Worm (Caenorhabditis elegans): ENCODE data around the gene ZK1320.7.
A peak's percentile ranks its signal among the peaks of the same experiment; 100 is the strongest.

ZK1320.7 gene

ce11 chrII:9695942-9696341 lies 24.5 kb downstream of the ZK1320.7 start:
- TF ChIP-seq lin-29 (GFP tag; IDR thresholded peaks at IDR 0.05): no peak
- TF ChIP-seq unc-62 (GFP tag; optimal IDR thresholded peaks at IDR 0.05 in 1 of 2): peak in 1 of 2 experiments; percentile 95
- no peak for TF ChIP-seq unc-62 (tag; optimal IDR thresholded peaks at IDR 0.05)
- TF ChIP-seq madf-9 (GFP tag; conservative IDR thresholded peaks at IDR 0.05): no peak
- TF ChIP-seq mes-2 (tag; optimal IDR thresholded peaks at IDR 0.05; ENCODE audit: poor library complexity, severe bottlenecking): no peak
- TF ChIP-seq ZK337.2 (GFP tag; IDR thresholded peaks at IDR 0.05): no peak
- TF ChIP-seq F49E8.2 (tag; optimal IDR thresholded peaks at IDR 0.05; ENCODE audit: borderline replicate concordance): no peak
- TF ChIP-seq zfp-2 (tag; optimal IDR thresholded peaks at IDR 0.05): no peak
- TF ChIP-seq set-16 (GFP tag; IDR thresholded peaks at IDR 0.05): no peak

ce11 chrII:9700363-9700762 lies 29.0 kb downstream of the ZK1320.7 start, which contains the start of the genes Y53C12A.8 and Y53C12A.7:
Gene Y53C12A.8 (minus strand): TSS chrII:9700463.
Gene Y53C12A.7 (plus strand): TSS chrII:9700543.
- TF ChIP-seq hlh-11 (tag; optimal IDR thresholded peaks at IDR 0.05) (no peak), zag-1 (tag; optimal IDR thresholded peaks at IDR 0.05) (no peak), T20F7.1 (GFP tag; optimal IDR thresholded peaks at IDR 0.05) (no peak), pqm-1 (tag; optimal IDR thresholded peaks at IDR 0.05) (no peak), ces-1 (GFP tag; optimal IDR thresholded peaks at IDR 0.05) (no peak)

- TF ChIP-seq lin-38 (GFP tag; IDR thresholded peaks at IDR 0.05) (0 out of 2 replicates have a peak, but pooled peaks have one; percentile 26), ama-1 (optimal IDR thresholded peaks at IDR 0.05) (peak; percentile 38), zip-11 (GFP tag; IDR thresholded peaks at IDR 0.05) (no peak)
Observed at ce11 chrII:9703601-9704000, 32.2 kb downstream of the ZK1320.7 start, which contains the start of gene mop-25.2. Gene mop-25.2 (minus strand): TSS chrII:9703701.

ce11 chrII:9704746-9705145 lies 33.3 kb downstream of the ZK1320.7 start, which contains the start of gene Y53C12A.10:
Gene Y53C12A.10 (minus strand): TSS chrII:9704846.
- TF ChIP-seq spr-1 (tag; optimal IDR thresholded peaks at IDR 0.05) (no peak), Y105C5A.15 (GFP tag; IDR thresholded peaks at IDR 0.05) (no peak), fos-1 (tag; optimal IDR thresholded peaks at IDR 0.05) (no peak), aly-2 (tag; optimal IDR thresholded peaks at IDR 0.05) (no peak), spr-3 (GFP tag; optimal IDR thresholded peaks at IDR 0.05) (no peak), nhr-42 (GFP tag; IDR thresholded peaks at IDR 0.05) (no peak), attf-4 (tag; optimal IDR thresholded peaks at IDR 0.05) (no peak), pqm-1 (tag; optimal IDR thresholded peaks at IDR 0.05) (no peak), skn-1 (tag; optimal IDR thresholded peaks at IDR 0.05) (no peak), rbr-2 (tag; optimal IDR thresholded peaks at IDR 0.05) (no peak), F37D6.2 (tag; optimal IDR thresholded peaks at IDR 0.05) (no peak), ztf-11 (tag; optimal IDR thresholded peaks at IDR 0.05) (no peak), ceh-82 (tag; optimal IDR thresholded peaks at IDR 0.05) (no peak), ZK337.2 (GFP tag; IDR thresholded peaks at IDR 0.05) (no peak), madf-5 (GFP tag; IDR thresholded peaks at IDR 0.05) (no peak), dpl-1 (GFP tag; optimal IDR thresholded peaks at IDR 0.05) (no peak)

ce11 chrII:9706207-9706606 lies 34.8 kb downstream of the ZK1320.7 start, which contains the start of gene Y53C12A.3:
Gene Y53C12A.3 (minus strand): TSS chrII:9706240.
- TF ChIP-seq mes-2 (tag; optimal IDR thresholded peaks at IDR 0.05; ENCODE audit: poor library complexity, severe bottlenecking): peak; percentile 70
- peak; percentile 89 for TF ChIP-seq dpl-1 (GFP tag; optimal IDR thresholded peaks at IDR 0.05)
- no peak for TF ChIP-seq ceh-28 (tag; optimal IDR thresholded peaks at IDR 0.05)
- TF ChIP-seq zag-1 (tag; optimal IDR thresholded peaks at IDR 0.05): no peak
- TF ChIP-seq F10B5.3 (tag; optimal IDR thresholded peaks at IDR 0.05): no peak
- TF ChIP-seq nhr-42 (GFP tag; IDR thresholded peaks at IDR 0.05): no peak
- TF ChIP-seq mep-1 (tag; optimal IDR thresholded peaks at IDR 0.05): peak; percentile 12
- TF ChIP-seq daf-12 (tag; optimal IDR thresholded peaks at IDR 0.05): no peak
- TF ChIP-seq ztf-11 (tag; optimal IDR thresholded peaks at IDR 0.05): no peak
- TF ChIP-seq Y48G9A.11 (GFP tag; IDR thresholded peaks at IDR 0.05): no peak
- no peak for TF ChIP-seq zfp-2 (tag; optimal IDR thresholded peaks at IDR 0.05)
- TF ChIP-seq hlh-30 (tag; optimal IDR thresholded peaks at IDR 0.05; ENCODE audit: insufficient read depth): peak; percentile 51
- no peak for TF ChIP-seq ces-1 (GFP tag; optimal IDR thresholded peaks at IDR 0.05)
- no peak for TF ChIP-seq lin-15B (tag; optimal IDR thresholded peaks at IDR 0.05)
- no peak for TF ChIP-seq dve-1 (tag; optimal IDR thresholded peaks at IDR 0.05; ENCODE audit: insufficient read depth)
- TF ChIP-seq egl-43 (GFP tag; IDR thresholded peaks at IDR 0.05): no peak
- no peak for TF ChIP-seq F44E2.7 (GFP tag; IDR thresholded peaks at IDR 0.05)
- peak; percentile 88 for TF ChIP-seq lin-38 (GFP tag; IDR thresholded peaks at IDR 0.05)
- no peak for TF ChIP-seq R02D3.7 (tag; optimal IDR thresholded peaks at IDR 0.05)
- TF ChIP-seq ceh-82 (tag; optimal IDR thresholded peaks at IDR 0.05): no peak
- TF ChIP-seq F37D6.2 (tag; optimal IDR thresholded peaks at IDR 0.05): no peak
- no peak for TF ChIP-seq dmd-6 (GFP tag; IDR thresholded peaks at IDR 0.05)
- TF ChIP-seq arid-1 (GFP tag; conservative IDR thresholded peaks at IDR 0.05): no peak

Data from whole organism, L4 larva.